Fruit fly (Drosophila melanogaster): ENCODE data around the gene CG7296.

Gene CG7296

dm6 chr2L:10703281-10703680, 16.4 kb upstream of the CG7296 start, which contains the start of gene CG6415 (continued):
- TF ChIP-seq spab (GFP tag; optimal IDR thresholded peaks at IDR 0.05) (no peak), fd59A (GFP tag; optimal IDR thresholded peaks at IDR 0.05) (no peak), CG11902 (GFP tag; optimal IDR thresholded peaks at IDR 0.05) (no peak), net (GFP tag; optimal IDR thresholded peaks at IDR 0.05) (peak; percentile 45), Blimp-1 (GFP tag; optimal IDR thresholded peaks at IDR 0.05) (no peak), CG1621 (tag; optimal IDR thresholded peaks at IDR 0.05) (no peak), CG6854 (GFP tag; optimal IDR thresholded peaks at IDR 0.05) (no peak), OdsH (GFP tag; optimal IDR thresholded peaks at IDR 0.05) (peak; percentile 38), Hr38 (GFP tag; optimal IDR thresholded peaks at IDR 0.05) (no peak), CG3032 (tag; optimal IDR thresholded peaks at IDR 0.05) (no peak), vri (GFP tag; optimal IDR thresholded peaks at IDR 0.05) (peak; percentile 58), Eip93F (GFP tag; optimal IDR thresholded peaks at IDR 0.05) (no peak), pdm3 (GFP tag; optimal IDR thresholded peaks at IDR 0.05) (peak; percentile 48), dsx (GFP tag; optimal IDR thresholded peaks at IDR 0.05; ENCODE audit: poor library complexity, severe bottlenecking) (no peak), lz (GFP tag; optimal IDR thresholded peaks at IDR 0.05) (peak; percentile 27), salr (GFP tag; optimal IDR thresholded peaks at IDR 0.05) (no peak)

dm6 chr2L:10701499-10702062, 14.7 kb upstream of the CG7296 start, which contains the start of gene Lip1:
Gene Lip1 (minus strand): TSS chr2L:10701544.
- TF ChIP-seq svp (GFP tag), result peak; percentile 23
- peak; percentile 15 for TF ChIP-seq fkh (GFP tag; optimal IDR thresholded peaks at IDR 0.05)
- TF ChIP-seq CG6163 (GFP tag; IDR thresholded peaks at IDR 0.05), result no peak

- no peak for TF ChIP-seq CG4318 (GFP tag; optimal IDR thresholded peaks at IDR 0.05)
- TF ChIP-seq CG11294 (GFP tag; IDR thresholded peaks at IDR 0.05), result no peak
- peak; percentile 27 for TF ChIP-seq CG32006 (GFP tag; optimal IDR thresholded peaks at IDR 0.05)
- TF ChIP-seq esn (GFP tag; optimal IDR thresholded peaks at IDR 0.05), result no peak
- TF ChIP-seq Eip78C (GFP tag), result peak; percentile 81
- TF ChIP-seq CG6276 (GFP tag; optimal IDR thresholded peaks at IDR 0.05), result no peak
- TF ChIP-seq Sox15 (GFP tag; optimal IDR thresholded peaks at IDR 0.05), result no peak
- TF ChIP-seq CG10631 (GFP tag; optimal IDR thresholded peaks at IDR 0.05), result no peak
- 0 out of 3 replicates have a peak, but pooled peaks have one; percentile 13 for TF ChIP-seq eg (GFP tag; IDR thresholded peaks at IDR 0.05)
- peak; percentile 18 for TF ChIP-seq svp (GFP tag)
- TF ChIP-seq CG7368 (GFP tag; optimal IDR thresholded peaks at IDR 0.05), result no peak
- no peak for TF ChIP-seq CG9139 (GFP tag; optimal IDR thresholded peaks at IDR 0.05)
- TF ChIP-seq CG6808 (GFP tag; optimal IDR thresholded peaks at IDR 0.05), result no peak
- no peak for TF ChIP-seq net (GFP tag; optimal IDR thresholded peaks at IDR 0.05)
- no peak for TF ChIP-seq Ets21C (GFP tag; optimal IDR thresholded peaks at IDR 0.05)
- no peak for TF ChIP-seq Met (GFP tag; optimal IDR thresholded peaks at IDR 0.05)
- no peak for TF ChIP-seq fkh (GFP tag; optimal IDR thresholded peaks at IDR 0.05)
- TF ChIP-seq spab (GFP tag; optimal IDR thresholded peaks at IDR 0.05), result no peak
- TF ChIP-seq Eip93F (GFP tag; optimal IDR thresholded peaks at IDR 0.05), result no peak
Measured at dm6 chr2L:10697992-10698391, 11.1 kb upstream of the CG7296 start, which contains the start of gene CG7300. Gene CG7300 (minus strand): TSS chr2L:10698043.

DNA sequence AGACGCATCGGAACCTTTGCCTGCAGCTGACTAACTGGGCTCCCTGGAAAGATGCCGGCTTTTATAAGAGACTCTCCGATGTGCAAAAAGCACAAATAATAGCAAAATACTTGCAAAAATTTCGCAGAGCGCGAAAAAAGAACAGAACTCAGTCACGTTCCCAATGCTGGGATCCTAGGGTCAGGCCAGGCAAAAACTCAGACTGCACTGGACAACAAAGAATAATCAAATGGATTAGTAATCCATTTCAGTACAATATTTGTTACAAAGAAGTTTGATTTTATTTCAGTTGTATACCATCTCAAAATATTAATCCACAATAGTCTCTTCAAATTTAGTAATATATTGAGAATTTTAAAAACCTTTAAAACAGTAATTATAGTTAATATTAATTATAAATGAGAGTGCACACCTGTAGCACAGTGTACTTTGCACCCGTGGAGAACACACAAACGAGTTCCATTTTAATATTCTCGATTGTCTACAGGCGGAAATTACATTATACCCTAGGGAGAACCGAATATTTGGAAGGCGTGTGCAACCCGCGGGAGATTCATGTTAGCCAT, 7.3 kb upstream of the CG7296 start, which contains the start of gene CG17108:
TSS of gene CG17108 (minus strand) at position 51 of the 566 bp plus-strand sequence.
- TF ChIP-seq CG8119 (GFP tag; IDR thresholded peaks at IDR 0.05) (no peak), Eip93F (GFP tag; optimal IDR thresholded peaks at IDR 0.05) (no peak), svp (GFP tag) (peak; percentile 80), Eip78C (GFP tag) (peak; percentile 30), CG6792 (GFP tag; optimal IDR thresholded peaks at IDR 0.05) (no peak), ss (GFP tag; optimal IDR thresholded peaks at IDR 0.05) (peak in 1 of 2 experiments; percentile 22), Eip75B (GFP tag; optimal IDR thresholded peaks at IDR 0.05) (no peak), CG6276 (GFP tag; optimal IDR thresholded peaks at IDR 0.05) (no peak), CG6808 (GFP tag; optimal IDR thresholded peaks at IDR 0.05) (peak; percentile 42), Sox102F (GFP tag; optimal IDR thresholded peaks at IDR 0.05) (no peak), Ets96B (tag; optimal IDR thresholded peaks at IDR 0.05) (peak; percentile 53), CG3032 (tag; optimal IDR thresholded peaks at IDR 0.05) (no peak), net (GFP tag; optimal IDR thresholded peaks at IDR 0.05) (no peak), CG9139 (GFP tag; optimal IDR thresholded peaks at IDR 0.05) (peak; percentile 21), CG10631 (GFP tag; optimal IDR thresholded peaks at IDR 0.05) (no peak), Ets21C (GFP tag; optimal IDR thresholded peaks at IDR 0.05) (no peak), achi (GFP tag; optimal IDR thresholded peaks at IDR 0.05) (no peak), CG6163 (GFP tag; IDR thresholded peaks at IDR 0.05) (no peak), CG32006 (GFP tag; optimal IDR thresholded peaks at IDR 0.05) (no peak), OdsH (GFP tag; optimal IDR thresholded peaks at IDR 0.05) (no peak), dsx (GFP tag; optimal IDR thresholded peaks at IDR 0.05; ENCODE audit: poor library complexity, severe bottlenecking) (peak; percentile 8)
